Worm (Caenorhabditis elegans): ENCODE results near the gene K09E2.1.

Gene K09E2.1

DNA sequence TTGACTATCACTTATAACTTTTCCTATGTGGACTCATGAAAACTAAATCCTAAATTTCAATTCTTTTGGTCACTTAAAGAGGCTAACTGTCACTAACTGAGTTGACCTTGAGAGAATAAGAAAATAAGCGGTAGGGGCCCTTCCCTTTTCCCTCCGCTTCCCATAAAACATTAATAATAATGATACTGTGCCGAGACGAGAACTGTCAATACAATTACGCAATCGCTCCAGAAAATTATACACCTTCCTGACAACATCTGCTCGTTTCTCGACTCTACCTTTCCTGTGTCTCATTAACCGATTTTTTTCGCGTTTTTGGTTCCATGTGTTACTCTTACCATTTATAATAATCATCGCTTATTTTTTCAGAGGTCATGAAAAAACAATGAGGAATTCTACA, 20.8 kb upstream of the K09E2.1 start:
- TF ChIP-seq snpc-1.2 (GFP tag; IDR thresholded peaks at IDR 0.05) (no peak), dpl-1 (GFP tag; optimal IDR thresholded peaks at IDR 0.05) (no peak), daf-8 (GFP tag; IDR thresholded peaks at IDR 0.05) (no peak), aha-1 (tag) (peak; percentile 17)

- TF ChIP-seq ztf-11 (tag; optimal IDR thresholded peaks at IDR 0.05), result no peak
- no peak for TF ChIP-seq mxl-2 (GFP tag; conservative IDR thresholded peaks at IDR 0.05)
- no peak for TF ChIP-seq T26A8.4 (GFP tag; IDR thresholded peaks at IDR 0.05)
- no peak for TF ChIP-seq hlh-30 (tag; optimal IDR thresholded peaks at IDR 0.05; ENCODE audit: insufficient read depth)
- no peak for TF ChIP-seq nhr-42 (GFP tag; IDR thresholded peaks at IDR 0.05)
- TF ChIP-seq unc-62 (GFP tag; optimal IDR thresholded peaks at IDR 0.05 in 1 of 2), result no peak
- TF ChIP-seq unc-62 (tag; optimal IDR thresholded peaks at IDR 0.05), result no peak
- TF ChIP-seq ama-1 (optimal IDR thresholded peaks at IDR 0.05), result no peak
- no peak for TF ChIP-seq hmg-1.1 (GFP tag; IDR thresholded peaks at IDR 0.05)
- TF ChIP-seq nhr-10 (tag; optimal IDR thresholded peaks at IDR 0.05), result no peak
- TF ChIP-seq mdt-29 (GFP tag; IDR thresholded peaks at IDR 0.05), result no peak
- TF ChIP-seq dmd-9 (GFP tag; IDR thresholded peaks at IDR 0.05), result no peak
- TF ChIP-seq dve-1 (tag; optimal IDR thresholded peaks at IDR 0.05; ENCODE audit: insufficient read depth), result no peak
- TF ChIP-seq dpl-1 (GFP tag; optimal IDR thresholded peaks at IDR 0.05), result no peak
Measured at ce11 chrX:8662452-8662851, 19.2 kb upstream of the K09E2.1 start.

DNA sequence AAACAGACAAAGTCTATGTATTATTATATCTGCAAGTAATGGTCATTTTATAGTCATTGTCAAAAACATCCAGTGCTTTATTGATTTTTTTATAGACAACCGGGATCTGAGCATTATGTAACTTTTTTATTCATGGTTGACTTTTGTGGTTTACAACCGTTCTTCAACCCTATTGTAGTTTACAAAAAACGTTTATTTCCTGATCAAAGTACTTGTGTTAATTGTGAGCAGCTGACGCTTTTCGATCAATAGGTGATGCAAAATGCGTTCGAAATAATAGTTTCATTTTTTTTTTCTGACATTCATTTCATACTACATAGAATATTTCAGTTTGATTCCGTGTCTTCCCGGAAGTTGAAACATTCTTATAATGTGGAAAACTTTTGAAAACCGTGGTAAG, 8.9 kb upstream of the K09E2.1 start, which contains the start of the genes K09E2.2 and K09E2.3:
Gene K09E2.2 (plus strand): TSS at position 301 of the 400 bp plus-strand sequence.
Gene K09E2.3 (plus strand): TSS at position 325 of the 400 bp plus-strand sequence.
- no peak for TF ChIP-seq zfp-2 (tag; optimal IDR thresholded peaks at IDR 0.05)
- no peak for TF ChIP-seq egl-43 (GFP tag; IDR thresholded peaks at IDR 0.05)
- TF ChIP-seq madf-5 (GFP tag; IDR thresholded peaks at IDR 0.05), result no peak
- no peak for TF ChIP-seq set-16 (GFP tag; IDR thresholded peaks at IDR 0.05)
- no peak for TF ChIP-seq ztf-11 (tag; optimal IDR thresholded peaks at IDR 0.05)
- TF ChIP-seq nhr-42 (GFP tag; IDR thresholded peaks at IDR 0.05), result no peak
- no peak for TF ChIP-seq saeg-2 (GFP tag; IDR thresholded peaks at IDR 0.05)
- TF ChIP-seq hlh-30 (tag; optimal IDR thresholded peaks at IDR 0.05; ENCODE audit: insufficient read depth), result no peak

DNA sequence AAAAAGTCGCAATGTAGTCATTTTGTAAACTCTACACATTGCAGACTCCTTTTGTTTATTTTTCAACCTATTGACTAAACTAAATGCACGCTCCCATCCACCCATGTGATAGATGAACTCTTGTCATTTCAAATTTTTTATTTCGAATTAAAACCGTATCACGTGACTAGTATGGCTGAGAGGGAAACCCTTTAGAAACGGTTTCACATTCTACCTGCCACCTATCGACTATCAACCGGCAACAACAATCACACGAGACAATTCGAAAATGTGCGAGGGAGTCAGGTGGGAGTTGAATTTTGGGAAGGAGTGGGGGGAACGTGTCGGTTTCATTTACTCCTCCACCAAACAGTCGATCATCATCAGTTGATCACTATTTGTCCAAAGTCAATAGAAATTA, 7.2 kb upstream of the K09E2.1 start:
- TF ChIP-seq T26A8.4 (GFP tag; IDR thresholded peaks at IDR 0.05) (no peak), lim-7 (GFP tag; IDR thresholded peaks at IDR 0.05) (no peak), gei-8 (GFP tag; optimal IDR thresholded peaks at IDR 0.05) (no peak), ama-1 (optimal IDR thresholded peaks at IDR 0.05) (no peak), zag-1 (tag; optimal IDR thresholded peaks at IDR 0.05) (no peak), dpl-1 (GFP tag; optimal IDR thresholded peaks at IDR 0.05) (peak; percentile 10), aly-2 (tag; optimal IDR thresholded peaks at IDR 0.05) (no peak), unc-130 (GFP tag; optimal IDR thresholded peaks at IDR 0.05) (no peak), Y5F2A.4 (GFP tag; optimal IDR thresholded peaks at IDR 0.05) (no peak), daf-19 (GFP tag; conservative IDR thresholded peaks at IDR 0.05) (no peak), aha-1 (tag) (no peak), daf-12 (tag; optimal IDR thresholded peaks at IDR 0.05) (no peak), lir-3 (tag; optimal IDR thresholded peaks at IDR 0.05) (no peak), dmd-8 (GFP tag; IDR thresholded peaks at IDR 0.05) (no peak), R02D3.7 (tag; optimal IDR thresholded peaks at IDR 0.05) (no peak), mxl-2 (GFP tag; conservative IDR thresholded peaks at IDR 0.05) (no peak), ceh-32 (tag; optimal IDR thresholded peaks at IDR 0.05; ENCODE audit: poor library complexity) (no peak), nhr-77 (tag; optimal IDR thresholded peaks at IDR 0.05) (peak; percentile 57), Y75B8A.6 (GFP tag; IDR thresholded peaks at IDR 0.05) (no peak), fos-1 (tag; optimal IDR thresholded peaks at IDR 0.05) (no peak), nhr-76 (tag; optimal IDR thresholded peaks at IDR 0.05) (no peak), Y48G9A.11 (GFP tag; IDR thresholded peaks at IDR 0.05) (no peak), pqm-1 (tag; optimal IDR thresholded peaks at IDR 0.05) (peak; percentile 29), hlh-11 (tag; optimal IDR thresholded peaks at IDR 0.05) (peak; percentile 81), F26F4.8 (GFP tag; conservative IDR thresholded peaks at IDR 0.05) (no peak), dve-1 (tag; optimal IDR thresholded peaks at IDR 0.05; ENCODE audit: insufficient read depth) (peak; percentile 93), spr-3 (GFP tag; optimal IDR thresholded peaks at IDR 0.05) (no peak), tag-97 (GFP tag; IDR thresholded peaks at IDR 0.05) (no peak), T20F7.1 (GFP tag; optimal IDR thresholded peaks at IDR 0.05) (peak; percentile 14), hmg-1.1 (GFP tag; IDR thresholded peaks at IDR 0.05) (no peak), ceh-28 (tag; optimal IDR thresholded peaks at IDR 0.05) (no peak), mdl-1 (tag; optimal IDR thresholded peaks at IDR 0.05) (peak in 1 of 2 experiments; percentile 78)
